Fruit fly (Drosophila melanogaster) whole organism, wandering third instar larva: ENCODE data around the gene MED31.

Source experiments
- Abd-B ChIP-seq: fragments of >200 bp; optimal IDR thresholded peaks from 2 replicates; lab custom pipeline; 2017; ENCODE audit warnings: missing biosample characterization, missing genetic modification characterization
- CG32264 ChIP-seq: fragments of 200-800 bp; sonication (Bioruptor generic); optimal IDR thresholded peaks from 2 replicates; lab custom pipeline; 2016; ENCODE audit warnings: missing biosample characterization, missing genetic modification characterization
- CG9705 ChIP-seq: fragments of 200-800 bp; sonication (Bioruptor generic); optimal IDR thresholded peaks from 2 replicates; lab custom pipeline; 2018; ENCODE audit warnings: missing biosample characterization, mild to moderate bottlenecking, missing genetic modification characterization
- CrebA ChIP-seq: fragments of 200-800 bp; sonication (Bioruptor generic); optimal IDR thresholded peaks from 2 replicates; lab custom pipeline; 2016; ENCODE audit warnings: missing biosample characterization, mild to moderate bottlenecking, missing genetic modification characterization, borderline replicate concordance
- Dfd ChIP-seq: fragments of >200 bp; optimal IDR thresholded peaks from 2 replicates; lab custom pipeline; 2017; ENCODE audit warnings: missing biosample characterization, missing genetic modification characterization
- Dif ChIP-seq: fragments of 200-275, 200-300 bp; sonication (Bioruptor generic); optimal IDR thresholded peaks from 2 replicates; lab custom pipeline; 2018; ENCODE audit warnings: missing biosample characterization, missing genetic modification characterization; ENCODE audit not compliant: partially characterized antibody
- GATAd ChIP-seq: sonication (Bioruptor generic); optimal IDR thresholded peaks from 2 replicates; lab custom pipeline; 2016; ENCODE audit warnings: missing biosample characterization, missing genetic modification characterization
- HLH106 ChIP-seq: fragments of 200-800 bp; optimal IDR thresholded peaks from 3 replicates; lab custom pipeline; 2019; ENCODE audit warnings: missing biosample characterization, mild to moderate bottlenecking, missing genetic modification characterization, moderate library complexity
- Hnf4 ChIP-seq: fragments of 200-800 bp; sonication (Bioruptor generic); optimal IDR thresholded peaks from 2 replicates; lab custom pipeline; 2016; ENCODE audit warnings: missing biosample characterization, mild to moderate bottlenecking, missing genetic modification characterization
- Hr78 ChIP-seq: fragments of >200 bp; optimal IDR thresholded peaks from 2 replicates; lab custom pipeline; 2017; ENCODE audit warnings: missing biosample characterization, missing genetic modification characterization
- Hr83 ChIP-seq: fragments of 200-300 bp; sonication (Bioruptor generic); optimal IDR thresholded peaks from 2 replicates; lab custom pipeline; 2016; ENCODE audit warnings: missing biosample characterization, mild to moderate bottlenecking, missing genetic modification characterization, moderate library complexity; ENCODE audit not compliant: poor library complexity, severe bottlenecking
- Jra ChIP-seq: sonication (Bioruptor generic); optimal IDR thresholded peaks from 2 replicates; lab custom pipeline; 2016; ENCODE audit warnings: missing biosample characterization, missing genetic modification characterization
- Mio ChIP-seq: sonication (Bioruptor generic); optimal IDR thresholded peaks from 2 replicates; lab custom pipeline; 2016; ENCODE audit warnings: missing biosample characterization, missing genetic modification characterization
- Myc ChIP-seq: fragments of >200 bp; optimal IDR thresholded peaks from 2 replicates; lab custom pipeline; 2017
- N ChIP-seq: fragments of >200 bp; optimal IDR thresholded peaks from 2 replicates; lab custom pipeline; 2018; ENCODE audit warnings: missing biosample characterization, missing external identifiers, missing genetic modification characterization
- OdsH ChIP-seq: fragments of 200-800 bp; sonication (Bioruptor generic); optimal IDR thresholded peaks from 2 replicates; lab custom pipeline; 2016; ENCODE audit warnings: missing biosample characterization, mild to moderate bottlenecking, missing genetic modification characterization
- Rel ChIP-seq, 2 experiments: fragments of 200-800 bp; sonication (Bioruptor generic) in 1 of 2; optimal IDR thresholded peaks; 2 replicates in 1 of 2; 3 replicates in 1 of 2; lab custom pipeline; 2016 to 2019; ENCODE audit warnings: mild to moderate bottlenecking in 2 of 2, missing biosample characterization in 2 of 2, missing genetic modification characterization in 2 of 2, moderate library complexity in 1 of 2
- Sp1 ChIP-seq: fragments of 200-800 bp; sonication (Bioruptor generic); optimal IDR thresholded peaks from 3 replicates; lab custom pipeline; 2019; ENCODE audit warnings: missing biosample characterization, mild to moderate bottlenecking, missing genetic modification characterization, moderate library complexity
- Vsx2 ChIP-seq: fragments of 200-300, 225-300 bp; sonication (Bioruptor generic); optimal IDR thresholded peaks from 2 replicates; lab custom pipeline; 2018; ENCODE audit warnings: missing biosample characterization, missing genetic modification characterization; ENCODE audit not compliant: partially characterized antibody
- br ChIP-seq: fragments of 200-800 bp; sonication (Bioruptor generic); optimal IDR thresholded peaks from 2 replicates; lab custom pipeline; 2016; ENCODE audit warnings: missing biosample characterization, missing genetic modification characterization
- brk ChIP-seq: fragments of 200-800 bp; sonication (Bioruptor generic); optimal IDR thresholded peaks from 2 replicates; lab custom pipeline; 2016; ENCODE audit warnings: missing biosample characterization, mild to moderate bottlenecking, missing genetic modification characterization
- dl ChIP-seq, 2 experiments: fragments of 175-275, 200-275 bp in 1 of 2; fragments of 200-275 bp in 1 of 2; sonication (Bioruptor generic); optimal IDR thresholded peaks; lab custom pipeline; 2018; ENCODE audit warnings: mild to moderate bottlenecking in 2 of 2, missing biosample characterization in 2 of 2, missing genetic modification characterization in 2 of 2, moderate library complexity in 2 of 2; ENCODE audit not compliant: partially characterized antibody in 2 of 2, insufficient read depth in 1 of 2
- dmrt93B ChIP-seq: fragments of 200-800 bp; sonication (Bioruptor generic); optimal IDR thresholded peaks from 2 replicates; lab custom pipeline; 2018; ENCODE audit warnings: missing biosample characterization, mild to moderate bottlenecking, missing genetic modification characterization
- dsf ChIP-seq: sonication (Bioruptor generic); optimal IDR thresholded peaks from 2 replicates; lab custom pipeline; 2016; ENCODE audit warnings: missing biosample characterization, missing genetic modification characterization, borderline replicate concordance
- ey ChIP-seq: fragments of 200-800 bp; sonication (Bioruptor generic); optimal IDR thresholded peaks from 2 replicates; lab custom pipeline; 2016; ENCODE audit warnings: missing biosample characterization, missing genetic modification characterization
- foxo ChIP-seq, 2 experiments: fragments of 200-800 bp; sonication (Bioruptor generic); optimal IDR thresholded peaks; 2 replicates in 1 of 2; 3 replicates in 1 of 2; lab custom pipeline; 2016 to 2017; ENCODE audit warnings: missing biosample characterization in 2 of 2, missing genetic modification characterization in 2 of 2
- fru ChIP-seq: fragments of 200-800 bp; sonication (Bioruptor generic); optimal IDR thresholded peaks from 3 replicates; lab custom pipeline; 2016; ENCODE audit warnings: missing biosample characterization, mild to moderate bottlenecking, missing genetic modification characterization
- h ChIP-seq: fragments of 200-800 bp; sonication (Bioruptor generic); optimal IDR thresholded peaks from 3 replicates; lab custom pipeline; 2016; ENCODE audit warnings: missing biosample characterization, mild to moderate bottlenecking, missing genetic modification characterization
- jim ChIP-seq: fragments of 175-275, 200-325 bp; sonication (Bioruptor generic); optimal IDR thresholded peaks from 2 replicates; lab custom pipeline; 2016; ENCODE audit warnings: missing biosample characterization, mild to moderate bottlenecking, missing genetic modification characterization
- lola ChIP-seq: fragments of >200 bp; optimal IDR thresholded peaks from 2 replicates; lab custom pipeline; 2017; ENCODE audit warnings: missing biosample characterization, missing genetic modification characterization
- pan ChIP-seq: fragments of >200 bp; optimal IDR thresholded peaks from 2 replicates; lab custom pipeline; 2017
- psq ChIP-seq: fragments of 200-800 bp; sonication (Bioruptor generic); optimal IDR thresholded peaks from 3 replicates; lab custom pipeline; 2017; ENCODE audit warnings: missing biosample characterization, mild to moderate bottlenecking, missing genetic modification characterization, moderate library complexity
- rgr ChIP-seq: fragments of 200-800 bp; sonication (Bioruptor generic); optimal IDR thresholded peaks from 3 replicates; lab custom pipeline; 2016; ENCODE audit warnings: missing biosample characterization, mild to moderate bottlenecking, missing genetic modification characterization
- sage ChIP-seq: fragments of 200-800 bp; sonication (Bioruptor generic); optimal IDR thresholded peaks from 2 replicates; lab custom pipeline; 2016; ENCODE audit warnings: missing biosample characterization, mild to moderate bottlenecking, missing genetic modification characterization
- sv ChIP-seq: fragments of 200-800 bp; sonication (Bioruptor generic); optimal IDR thresholded peaks from 3 replicates; lab custom pipeline; 2016; ENCODE audit warnings: missing biosample characterization, missing genetic modification characterization
- tai ChIP-seq: sonication (Bioruptor generic); optimal IDR thresholded peaks from 2 replicates; lab custom pipeline; 2016; ENCODE audit warnings: missing biosample characterization, missing genetic modification characterization
- usp ChIP-seq: fragments of >200 bp; optimal IDR thresholded peaks from 2 replicates; lab custom pipeline; 2017; ENCODE audit warnings: missing biosample characterization, missing genetic modification characterization
- woc ChIP-seq: sonication (Bioruptor generic); optimal IDR thresholded peaks from 2 replicates; lab custom pipeline; 2016; ENCODE audit warnings: missing biosample characterization, mild to moderate bottlenecking, missing genetic modification characterization

Gene MED31

dm6 chr3R:4664199-4664598, 22.4 kb downstream of the MED31 start:
- TF ChIP-seq GATAd (GFP tag; lab: Kevin White, UChicago) (no peak), fru (GFP tag; lab: Kevin White, UChicago) (no peak)

- TF ChIP-seq dmrt93B (GFP tag; lab: Kevin White, UChicago) (peak; percentile 92), CrebA (GFP tag; lab: Kevin White, UChicago) (peak; percentile 85), Sp1 (GFP tag; lab: Kevin White, UChicago) (peak; percentile 96), jim (GFP tag; lab: Kevin White, UChicago) (peak; percentile 96), Dfd (GFP tag; lab: Kevin White, UChicago) (no peak), N (no peak), rgr (GFP tag; lab: Kevin White, UChicago) (peak; percentile 99), dl (GFP tag; optimal IDR thresholded peaks at IDR 0.05; lab: Kevin White, UChicago; ENCODE audit: insufficient read depth in 1 of 2, partially characterized antibody in 2 of 2) (no peak), woc (GFP tag; lab: Kevin White, UChicago) (peak; percentile 76), Abd-B (GFP tag; lab: Kevin White, UChicago) (no peak), foxo (GFP tag; optimal IDR thresholded peaks at IDR 0.05; lab: Kevin White, UChicago) (peak; percentile 83 to 95), h (peak; percentile 98), Dif (GFP tag; lab: Kevin White, UChicago) (no peak), sage (GFP tag; lab: Kevin White, UChicago) (peak; percentile 94), Rel (GFP tag; optimal IDR thresholded peaks at IDR 0.05; lab: Kevin White, UChicago) (peak; percentile 57), Rel (tag; optimal IDR thresholded peaks at IDR 0.05; lab: Kevin White, UChicago) (peak; percentile 69), tai (GFP tag; lab: Kevin White, UChicago) (peak; percentile 98), OdsH (peak; percentile 98), Hr83 (GFP tag; lab: Kevin White, UChicago) (peak; percentile 99), fru (GFP tag; lab: Kevin White, UChicago) (peak; percentile 96), ey (GFP tag; lab: Kevin White, UChicago) (peak; percentile 91), CG9705 (GFP tag; lab: Kevin White, UChicago) (peak; percentile 93), Jra (GFP tag; lab: Kevin White, UChicago) (peak; percentile 98), sv (GFP tag; lab: Kevin White, UChicago) (no peak), dsf (GFP tag; lab: Kevin White, UChicago) (peak; percentile 95), brk (peak; percentile 96), Hnf4 (GFP tag; lab: Kevin White, UChicago) (peak; percentile 99), Myc (lab: Kevin White, UChicago) (no peak), lola (GFP tag; lab: Kevin White, UChicago) (no peak), pan (lab: Kevin White, UChicago) (no peak), psq (GFP tag; lab: Kevin White, UChicago) (peak; percentile 93), CG32264 (GFP tag; lab: Kevin White, UChicago) (peak; percentile 95), Vsx2 (GFP tag; lab: Kevin White, UChicago) (no peak), Hr78 (GFP tag; lab: Kevin White, UChicago) (no peak), usp (GFP tag; lab: Kevin White, UChicago) (no peak), Mio (GFP tag; lab: Kevin White, UChicago) (peak; percentile 89), br (GFP tag; lab: Kevin White, UChicago) (peak; percentile 98), HLH106 (peak; percentile 88), GATAd (GFP tag; lab: Kevin White, UChicago) (peak; percentile 95)
These were observed 23.2 kb downstream of the MED31 start for dm6 chr3R:4664947-4665346.
